Worm (Caenorhabditis elegans) whole organism, young adult: ENCODE measurements around the gene sru-37.

Source experiments
- B0019.2 ChIP-seq: fragments of 200-800 bp; sonication (Bioruptor generic); conservative IDR thresholded peaks from 2 replicates; pipeline ENCODE4 v1.3.6; 2022; ENCODE audit warnings: missing genetic modification reagents, missing genetic modification characterization, missing compliant biosample characterization
- F10E7.11 ChIP-seq: sonication (generic microtip); optimal IDR thresholded peaks from 2 replicates; lab custom pipeline; 2017; ENCODE audit warnings: mild to moderate bottlenecking, missing genetic modification characterization, moderate library complexity, missing compliant biosample characterization
- F52B5.7 ChIP-seq: sonication (generic microtip); optimal IDR thresholded peaks from 2 replicates; lab custom pipeline; 2016; ENCODE audit warnings: mild to moderate bottlenecking, missing genetic modification characterization, missing compliant biosample characterization
- F55B11.4 ChIP-seq: sonication (generic microtip); optimal IDR thresholded peaks from 2 replicates; lab custom pipeline; 2016; ENCODE audit warnings: missing compliant biosample characterization, missing genetic modification characterization, borderline replicate concordance; ENCODE audit not compliant: insufficient read depth
- F57A8.1 ChIP-seq: fragments of 200-800 bp; sonication (Bioruptor generic); optimal IDR thresholded peaks from 2 replicates; lab custom pipeline; 2018; ENCODE audit warnings: mild to moderate bottlenecking, missing genetic modification characterization, moderate library complexity, missing compliant biosample characterization
- F57C9.4 ChIP-seq: sonication (generic microtip); optimal IDR thresholded peaks from 2 replicates; lab custom pipeline; 2017; ENCODE audit warnings: mild to moderate bottlenecking, missing genetic modification characterization, missing compliant biosample characterization
- T07F8.4 ChIP-seq: sonication (generic microtip); optimal IDR thresholded peaks from 2 replicates; lab custom pipeline; 2016; ENCODE audit warnings: mild to moderate bottlenecking, missing genetic modification characterization, moderate library complexity, missing compliant biosample characterization
- Y53F4B.3 ChIP-seq: fragments of 200-800 bp; sonication (Bioruptor generic); IDR thresholded peaks from 2 replicates; pipeline ENCODE4 v1.3.6; 2022; ENCODE audit warnings: missing genetic modification reagents, missing genetic modification characterization, missing compliant biosample characterization
- akir-1 ChIP-seq: fragments of 200-800 bp; sonication (Bioruptor generic); optimal IDR thresholded peaks from 2 replicates; lab custom pipeline; 2018; ENCODE audit warnings: mild to moderate bottlenecking, missing genetic modification characterization, moderate library complexity, missing compliant biosample characterization
- aptf-2 ChIP-seq: fragments of 200-800 bp; sonication (Bioruptor generic); conservative IDR thresholded peaks from 2 replicates; pipeline ENCODE4 v1.3.6; 2022; ENCODE audit warnings: missing genetic modification reagents, missing genetic modification characterization, missing compliant biosample characterization
- attf-5 ChIP-seq: fragments of 200-800 bp; sonication (Bioruptor generic); optimal IDR thresholded peaks from 2 replicates; lab custom pipeline; 2018; ENCODE audit warnings: mild to moderate bottlenecking, missing genetic modification characterization, missing compliant biosample characterization
- bed-2 ChIP-seq: fragments of 200-800 bp; sonication (Bioruptor generic); IDR thresholded peaks from 2 replicates; pipeline ENCODE4 v1.3.6; 2022; ENCODE audit warnings: missing genetic modification reagents, missing genetic modification characterization, missing compliant biosample characterization
- ccch-3 ChIP-seq: fragments of 200-800 bp; sonication (Bioruptor generic); optimal IDR thresholded peaks from 2 replicates; lab custom pipeline; 2018; ENCODE audit warnings: mild to moderate bottlenecking, missing genetic modification characterization, missing compliant biosample characterization
- cebp-1 ChIP-seq, 2 experiments: fragments of 200-800 bp in 1 of 2; sonication (Bioruptor generic) in 1 of 2; sonication (generic microtip) in 1 of 2; IDR thresholded peaks in 1 of 2; optimal IDR thresholded peaks in 1 of 2; 2 replicates each; pipeline versions ENCODE4 v1.3.6 to Lab custom; 2017 to 2022; ENCODE audit warnings: missing compliant biosample characterization in 2 of 2, missing genetic modification characterization in 2 of 2, mild to moderate bottlenecking in 1 of 2, missing genetic modification reagents in 1 of 2, moderate library complexity in 1 of 2
- ceh-40 ChIP-seq: fragments of 200-800 bp; sonication (Bioruptor generic); IDR thresholded peaks from 2 replicates; pipeline ENCODE4 v1.3.6; 2022; ENCODE audit warnings: missing genetic modification characterization, missing compliant biosample characterization
- die-1 ChIP-seq: sonication (generic microtip); optimal IDR thresholded peaks from 2 replicates; lab custom pipeline; 2016; ENCODE audit warnings: missing genotype, mild to moderate bottlenecking, missing genetic modification characterization, missing compliant biosample characterization
- dox-1 ChIP-seq: fragments of 200-800 bp; sonication (Bioruptor generic); IDR thresholded peaks from 2 replicates; pipeline ENCODE4 v1.3.6; 2022; ENCODE audit warnings: missing genetic modification reagents, missing genetic modification characterization, missing compliant biosample characterization
- dpff-1 ChIP-seq: sonication (generic microtip); optimal IDR thresholded peaks from 2 replicates; lab custom pipeline; 2017; ENCODE audit warnings: mild to moderate bottlenecking, missing genetic modification characterization, missing compliant biosample characterization
- dpl-1 ChIP-seq: fragments of 150-350 bp; optimal IDR thresholded peaks from 2 replicates; lab custom pipeline; 2014; ENCODE audit warnings: missing biosample characterization, missing genetic modification reagents, missing genetic modification characterization
- egl-18 ChIP-seq: fragments of 200-800 bp; sonication (Bioruptor generic); IDR thresholded peaks from 2 replicates; pipeline ENCODE4 v1.3.6; 2022; ENCODE audit warnings: missing genetic modification reagents, missing genetic modification characterization, missing compliant biosample characterization
- ets-4 ChIP-seq: fragments of 200-800 bp; sonication (Bioruptor generic); optimal IDR thresholded peaks from 2 replicates; lab custom pipeline; 2018; ENCODE audit warnings: mild to moderate bottlenecking, missing genetic modification characterization, missing compliant biosample characterization
- hrde-1 ChIP-seq: sonication (generic microtip); optimal IDR thresholded peaks from 2 replicates; lab custom pipeline; 2016; ENCODE audit warnings: missing genetic modification characterization, mild to moderate bottlenecking, missing compliant biosample characterization, moderate library complexity, missing genotype, missing genetic modification reagents, borderline replicate concordance
- lag-1 ChIP-seq: fragments of 200-800 bp; sonication (Bioruptor generic); IDR thresholded peaks from 2 replicates; pipeline ENCODE4 v1.3.6; 2022; ENCODE audit warnings: missing genetic modification reagents, missing genetic modification characterization, missing compliant biosample characterization
- lin-35 ChIP-seq, 3 experiments: fragments of 150-350 bp in 2 of 3; sonication (generic microtip) in 1 of 3; optimal IDR thresholded peaks; 2 replicates each; lab custom pipeline; 2014 to 2018; ENCODE audit warnings: missing biosample characterization in 3 of 3, missing genetic modification characterization in 3 of 3, missing genetic modification reagents in 3 of 3
- lin-40 ChIP-seq: sonication (generic microtip); optimal IDR thresholded peaks from 2 replicates; lab custom pipeline; 2016; ENCODE audit warnings: missing genetic modification characterization, mild to moderate bottlenecking, missing compliant biosample characterization, missing genotype, missing genetic modification reagents
- lin-54 ChIP-seq: fragments of 200-800 bp; sonication (Bioruptor generic); optimal IDR thresholded peaks from 2 replicates; lab custom pipeline; 2018; ENCODE audit warnings: mild to moderate bottlenecking, missing genetic modification characterization, missing compliant biosample characterization
- lsl-1 ChIP-seq: fragments of 200-800 bp; sonication (Bioruptor generic); optimal IDR thresholded peaks from 2 replicates; lab custom pipeline; 2018; ENCODE audit warnings: mild to moderate bottlenecking, missing genetic modification characterization, moderate library complexity, missing compliant biosample characterization
- mes-4 ChIP-seq: sonication (generic microtip); optimal IDR thresholded peaks from 2 replicates; lab custom pipeline; 2016; ENCODE audit warnings: missing genotype, missing genetic modification characterization, missing compliant biosample characterization
- nfya-1 ChIP-seq: sonication (generic microtip); optimal IDR thresholded peaks from 2 replicates; lab custom pipeline; 2017; ENCODE audit warnings: antibody characterized with exemption, missing compliant biosample characterization, missing genetic modification characterization, borderline replicate concordance; ENCODE audit not compliant: insufficient read depth
- nhr-120 ChIP-seq: fragments of 200-800 bp; sonication (Bioruptor generic); IDR thresholded peaks from 2 replicates; pipeline ENCODE4 v1.3.6; 2022; ENCODE audit warnings: missing genetic modification characterization, missing compliant biosample characterization
- nhr-179 ChIP-seq: sonication (generic microtip); optimal IDR thresholded peaks from 2 replicates; lab custom pipeline; 2016; ENCODE audit warnings: mild to moderate bottlenecking, missing genetic modification characterization, missing compliant biosample characterization
- nhr-27 ChIP-seq: fragments of 200-800 bp; sonication (Bioruptor generic); optimal IDR thresholded peaks from 2 replicates; lab custom pipeline; 2018; ENCODE audit warnings: mild to moderate bottlenecking, missing genetic modification characterization, moderate library complexity, missing compliant biosample characterization
- nhr-80 ChIP-seq: sonication (generic microtip); optimal IDR thresholded peaks from 2 replicates; lab custom pipeline; 2016; ENCODE audit warnings: missing genetic modification characterization, missing compliant biosample characterization
- rpc-1 ChIP-seq, 2 experiments: fragments of 150-350 bp in 1 of 2; sonication (generic microtip) in 1 of 2; optimal IDR thresholded peaks; 2 replicates each; lab custom pipeline; 2014 to 2018; ENCODE audit warnings: missing biosample characterization in 1 of 2, missing genetic modification characterization in 1 of 2, missing genetic modification reagents in 1 of 2, missing genotype in 1 of 2
- sea-2 ChIP-seq: fragments of 200-800 bp; sonication (Bioruptor generic); IDR thresholded peaks from 2 replicates; pipeline ENCODE4 v1.3.6; 2022; ENCODE audit warnings: missing genetic modification characterization, missing compliant biosample characterization
- snpc-3.4 ChIP-seq: sonication (generic microtip); optimal IDR thresholded peaks from 2 replicates; lab custom pipeline; 2017; ENCODE audit warnings: missing genetic modification characterization, mild to moderate bottlenecking, missing compliant biosample characterization, antibody characterized with exemption, moderate library complexity, missing genotype, missing genetic modification reagents
- snpc-4 ChIP-seq, 5 experiments: fragments of 150-350 bp in 1 of 5; sonication (generic microtip) in 4 of 5; optimal IDR thresholded peaks; 2 replicates each; lab custom pipeline; 2014 to 2018; ENCODE audit warnings: missing genetic modification characterization in 5 of 5, missing biosample characterization in 3 of 5, antibody characterized with exemption in 2 of 5, mild to moderate bottlenecking in 2 of 5, missing compliant biosample characterization in 2 of 5, missing genotype in 2 of 5, moderate library complexity in 2 of 5, missing genetic modification reagents in 1 of 5
- somi-1 ChIP-seq: fragments of 200-800 bp; sonication (Bioruptor generic); optimal IDR thresholded peaks from 2 replicates; lab custom pipeline; 2018; ENCODE audit warnings: mild to moderate bottlenecking, missing genetic modification characterization, missing compliant biosample characterization
- tbp1 ChIP-seq: fragments of 200-800 bp; sonication (Bioruptor generic); optimal IDR thresholded peaks from 2 replicates; lab custom pipeline; 2018; ENCODE audit warnings: mild to moderate bottlenecking, missing genetic modification characterization, missing compliant biosample characterization
- xnd-1 ChIP-seq: sonication (generic microtip); optimal IDR thresholded peaks from 2 replicates; lab custom pipeline; 2016; ENCODE audit warnings: missing genotype, missing genetic modification reagents, missing genetic modification characterization, missing compliant biosample characterization
- zfh-2 ChIP-seq: fragments of 200-800 bp; sonication (Bioruptor generic); conservative IDR thresholded peaks from 2 replicates; pipeline ENCODE4 v1.3.6; 2022; ENCODE audit warnings: missing genetic modification reagents, missing genetic modification characterization, missing compliant biosample characterization
- zim-3 ChIP-seq: sonication (generic microtip); optimal IDR thresholded peaks from 2 replicates; lab custom pipeline; 2017; ENCODE audit warnings: mild to moderate bottlenecking, missing genetic modification characterization, moderate library complexity, missing compliant biosample characterization
- ztf-18 ChIP-seq: sonication (generic microtip); optimal IDR thresholded peaks from 2 replicates; lab custom pipeline; 2016; ENCODE audit warnings: missing genotype, mild to moderate bottlenecking, missing genetic modification characterization, missing compliant biosample characterization
- ztf-26 ChIP-seq: sonication (generic microtip); optimal IDR thresholded peaks from 2 replicates; lab custom pipeline; 2017; ENCODE audit warnings: missing genetic modification characterization, missing compliant biosample characterization

Gene sru-37

ce11 chrV:9786721-9787131, 18.5 kb upstream of the sru-37 start, which contains the start of gene F46B6.6 (continued):
- TF ChIP-seq die-1 (tag; lab: Kevin White, UChicago) = peak; percentile 15
- TF ChIP-seq dpl-1 = no peak
- no peak for TF ChIP-seq hrde-1 (tag; lab: Kevin White, UChicago)
- no peak for TF ChIP-seq ztf-26
- no peak for TF ChIP-seq nhr-179 (tag; lab: Kevin White, UChicago)
- no peak for TF ChIP-seq F55B11.4
- TF ChIP-seq ceh-40 = no peak
- TF ChIP-seq F10E7.11 = peak; percentile 13
- no peak for TF ChIP-seq cebp-1 (GFP tag; IDR thresholded peaks at IDR 0.05; lab: Robert Waterston, UW)
- TF ChIP-seq cebp-1 (tag; optimal IDR thresholded peaks at IDR 0.05; lab: Kevin White, UChicago) = peak; percentile 54
- no peak for TF ChIP-seq nhr-120 (GFP tag; lab: Robert Waterston, UW)
- TF ChIP-seq lin-54 (GFP tag; lab: Kevin White, UChicago) = peak; percentile 21
- no peak for TF ChIP-seq bed-2 (GFP tag; lab: Robert Waterston, UW)
- no peak for TF ChIP-seq nhr-80 (tag; lab: Kevin White, UChicago)
- TF ChIP-seq snpc-3.4 (tag; lab: Kevin White, UChicago) = no peak
- TF ChIP-seq Y53F4B.3 (GFP tag; lab: Robert Waterston, UW) = no peak
- peak; percentile 53 for TF ChIP-seq F52B5.7 (tag; lab: Kevin White, UChicago)
- TF ChIP-seq ccch-3 (GFP tag; lab: Kevin White, UChicago) = no peak
- peak; percentile 14 for TF ChIP-seq tbp1 (GFP tag; lab: Kevin White, UChicago)
- TF ChIP-seq F57A8.1 (GFP tag; lab: Kevin White, UChicago) = no peak

- no peak for TF ChIP-seq mes-4 (tag; lab: Kevin White, UChicago)
- TF ChIP-seq dox-1 (GFP tag; lab: Robert Waterston, UW) = peak; percentile 98
- peak in 1 of 3 experiments; percentile 87 for TF ChIP-seq lin-35 (GFP tag; optimal IDR thresholded peaks at IDR 0.05; lab: Kevin White, UChicago)
- TF ChIP-seq somi-1 (GFP tag; lab: Kevin White, UChicago) = peak; percentile 92
- TF ChIP-seq ztf-18 = peak; percentile 98
- TF ChIP-seq nfya-1 = no peak
- peak; percentile 86 for TF ChIP-seq ets-4 (GFP tag; lab: Kevin White, UChicago)
- TF ChIP-seq F55B11.4 = no peak
- TF ChIP-seq zim-3 (tag; lab: Kevin White, UChicago) = no peak
- TF ChIP-seq lag-1 (GFP tag; lab: Robert Waterston, UW) = 0 out of 2 replicates have a peak, but pooled peaks have one; percentile 56
- TF ChIP-seq egl-18 (GFP tag; lab: Robert Waterston, UW) = 0 out of 2 replicates have a peak, but pooled peaks have one; percentile 64
- TF ChIP-seq akir-1 = peak; percentile 15
- TF ChIP-seq attf-5 (GFP tag; lab: Kevin White, UChicago) = peak; percentile 97
- TF ChIP-seq tbp1 (GFP tag; lab: Kevin White, UChicago) = peak; percentile 73
- no peak for TF ChIP-seq xnd-1 (tag; lab: Kevin White, UChicago)
- no peak for TF ChIP-seq B0019.2
- TF ChIP-seq lin-40 (tag; lab: Kevin White, UChicago) = peak; percentile 97
- TF ChIP-seq dpff-1 = no peak
- no peak for TF ChIP-seq F57A8.1 (GFP tag; lab: Kevin White, UChicago)
- peak; percentile 67 for TF ChIP-seq snpc-4 (GFP tag; optimal IDR thresholded peaks at IDR 0.05; lab: Kevin White, UChicago)
- TF ChIP-seq snpc-4 (tag; optimal IDR thresholded peaks at IDR 0.05; lab: Kevin White, UChicago) = peak in 3 of 4 experiments; percentile 77 to 87 (median 84)
- TF ChIP-seq ztf-26 = peak; percentile 97
- TF ChIP-seq zfh-2 (GFP tag; lab: Robert Waterston, UW) = no peak
- TF ChIP-seq ccch-3 (GFP tag; lab: Kevin White, UChicago) = no peak
- TF ChIP-seq rpc-1 (optimal IDR thresholded peaks at IDR 0.05; lab: Kevin White, UChicago) = no peak
- no peak for TF ChIP-seq rpc-1 (tag; optimal IDR thresholded peaks at IDR 0.05; lab: Kevin White, UChicago)
- TF ChIP-seq T07F8.4 = no peak
- TF ChIP-seq nhr-27 (tag; lab: Kevin White, UChicago) = peak; percentile 8
- peak; percentile 70; the same call in 1 of the 2 replicates for TF ChIP-seq sea-2
- TF ChIP-seq aptf-2 = 0 out of 2 replicates have a peak, but pooled peaks have one; percentile 20
- TF ChIP-seq F57C9.4 = no peak
- TF ChIP-seq lsl-1 (GFP tag; lab: Kevin White, UChicago) = peak; percentile 68
These were observed 15.5 kb upstream of the sru-37 start, which contains the start of gene ztf-7 for ce11 chrV:9789657-9790261. TSS of gene ztf-7 (minus strand) at chrV:9789707.
